Fruit fly (Drosophila melanogaster) whole organism: ENCODE data around the gene CG44088.

Experiments used
- CG8478 ChIP-seq: fragments of >200 bp; optimal IDR thresholded peaks from 2 replicates; lab custom pipeline; 2018; ENCODE audit warnings: inconsistent platforms
- Dll ChIP-seq: fragments of >200 bp; optimal IDR thresholded peaks from 2 replicates; lab custom pipeline; 2017
- EcR ChIP-seq, 2 experiments: fragments of >200 bp; optimal IDR thresholded peaks; 2 replicates each; lab custom pipeline; 2017; ENCODE audit warnings: missing biosample characterization in 2 of 2, missing genetic modification characterization in 2 of 2, missing genetic modification reagents in 2 of 2
- usp ChIP-seq: fragments of >200 bp; optimal IDR thresholded peaks from 2 replicates; lab custom pipeline; 2017; ENCODE audit warnings: missing biosample characterization, missing genetic modification characterization, mixed read lengths

DNA sequence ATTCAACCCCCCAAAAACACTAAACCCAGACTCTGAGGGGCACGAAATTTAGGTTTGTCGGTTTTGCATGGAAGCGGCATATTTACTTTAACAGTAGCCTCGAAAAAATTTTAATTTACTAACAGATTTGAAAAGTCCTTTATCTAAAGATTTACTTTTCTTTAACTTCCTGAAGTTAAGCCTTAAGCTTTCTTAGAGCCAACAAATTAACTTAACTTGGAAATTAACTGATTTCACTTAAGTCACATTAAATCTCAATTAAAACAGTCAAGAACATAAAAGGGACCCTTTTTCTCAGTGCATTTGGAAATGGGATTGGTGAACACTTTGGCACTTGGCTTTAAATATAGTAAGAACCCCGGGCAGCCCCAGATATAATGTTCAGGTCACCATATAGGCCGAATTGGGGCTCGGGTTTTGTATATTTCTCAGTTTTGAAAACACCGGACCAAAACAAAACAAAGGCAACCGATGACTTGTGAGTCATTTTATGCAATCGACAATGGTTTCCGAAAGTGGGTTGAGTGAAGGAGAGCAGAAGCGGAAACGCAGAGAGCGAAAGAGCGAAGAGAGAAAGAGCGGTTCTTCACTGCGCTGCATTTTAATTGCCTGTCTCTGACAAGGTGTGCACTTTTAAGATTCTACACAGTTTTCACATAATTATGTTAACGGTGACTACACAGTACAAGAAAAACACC, 36.2 kb downstream of the CG44088 start:
- TF ChIP-seq CG8478 (lab: Kevin White, UChicago), result no peak
- no peak for TF ChIP-seq EcR (GFP tag; optimal IDR thresholded peaks at IDR 0.05; lab: Kevin White, UChicago)
- TF ChIP-seq Dll (lab: Kevin White, UChicago), result no peak
- TF ChIP-seq usp (GFP tag; lab: Kevin White, UChicago), result no peak
